Fruit fly (Drosophila melanogaster): ENCODE measurements around the gene muc.

DNA sequence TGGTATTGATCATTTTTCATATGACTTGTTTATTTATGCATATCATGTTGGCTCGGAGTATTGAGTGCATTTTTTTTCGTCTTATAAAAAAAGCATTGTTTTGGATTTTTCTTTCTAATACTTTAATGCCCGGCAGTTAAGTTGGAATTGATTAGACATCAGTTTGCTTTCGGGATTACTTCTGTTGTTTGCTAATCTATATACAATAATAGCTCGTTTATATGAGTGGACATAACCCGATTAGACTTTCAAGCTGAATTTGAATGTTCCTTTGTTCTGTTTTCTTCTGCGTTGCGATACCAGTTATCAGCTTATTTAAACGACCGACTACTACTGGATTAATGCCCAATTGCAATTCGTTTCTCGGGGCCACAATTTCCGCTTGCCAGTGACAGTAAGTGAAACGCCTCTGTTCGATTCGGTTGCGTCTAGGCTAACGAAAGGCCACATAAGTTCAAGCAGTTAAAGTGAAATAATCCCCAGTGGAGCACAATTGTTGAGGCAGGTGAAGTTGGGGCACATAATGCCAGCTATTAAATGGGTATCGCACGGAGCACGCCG, 13.9 kb downstream of the muc start:
- TF ChIP-seq Rfx (GFP tag; IDR thresholded peaks at IDR 0.05) (no peak), ara (GFP tag; IDR thresholded peaks at IDR 0.05) (no peak), E2f1 (GFP tag; IDR thresholded peaks at IDR 0.05) (no peak)

All from whole organism, embryonic.